Worm (Caenorhabditis elegans) whole organism, mixed stage, embryonic: ENCODE data around the gene F45D11.7.
"Not testable (repeated sequence)": the region's sequence is repeated elsewhere in the genome, so short reads cannot be mapped to it uniquely, and the experiment has no call there.

ENCODE experiments used
- elt-1 ChIP-seq: sonication (generic microtip); optimal IDR thresholded peaks from 2 replicates; lab custom pipeline; 2017; ENCODE audit warnings: missing genetic modification characterization, mild to moderate bottlenecking, missing compliant biosample characterization, antibody characterized with exemption, moderate library complexity, borderline replicate concordance; ENCODE audit not compliant: insufficient read depth
- flh-1 ChIP-seq: fragments of 200-800 bp; sonication (Bioruptor generic); optimal IDR thresholded peaks from 2 replicates; lab custom pipeline; 2018; ENCODE audit warnings: mild to moderate bottlenecking, missing genetic modification characterization, moderate library complexity, missing compliant biosample characterization
- lin-13 ChIP-seq: fragments of 150-350 bp; optimal IDR thresholded peaks from 2 replicates; lab custom pipeline; 2014; ENCODE audit warnings: missing biosample characterization, missing genetic modification characterization
- mls-2 ChIP-seq: sonication (generic microtip); optimal IDR thresholded peaks from 2 replicates; lab custom pipeline; 2016; ENCODE audit warnings: mild to moderate bottlenecking, missing genetic modification characterization, moderate library complexity, missing compliant biosample characterization
- nhr-237 ChIP-seq: fragments of 150-350 bp; optimal IDR thresholded peaks from 2 replicates; lab custom pipeline; 2014; ENCODE audit warnings: missing biosample characterization, missing genetic modification characterization
- nhr-28 ChIP-seq: fragments of 150-350 bp; optimal IDR thresholded peaks from 2 replicates; lab custom pipeline; 2014; ENCODE audit warnings: missing biosample characterization, missing genetic modification characterization

DNA sequence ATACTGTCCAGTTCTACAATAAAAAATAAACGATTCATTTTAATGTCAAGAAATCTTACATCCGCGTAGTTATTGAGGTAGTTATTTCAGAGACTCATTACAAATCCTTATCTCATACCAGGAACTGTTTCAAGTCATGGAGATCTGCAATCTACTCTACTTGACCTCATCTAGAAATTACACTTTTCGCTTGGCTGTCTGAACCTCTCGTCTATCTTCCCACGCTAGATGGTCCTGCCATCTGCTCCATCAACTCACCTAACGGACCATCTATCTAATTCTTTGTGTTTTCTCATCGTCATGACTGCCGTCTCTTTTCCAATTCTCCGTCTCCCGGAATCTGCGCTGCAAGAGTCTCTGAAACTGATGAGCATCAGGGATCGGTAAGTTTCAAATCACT, at the start of gene F45D11.7:
- not testable (repeated sequence) for TF ChIP-seq nhr-28 (tag; lab: Kevin White, UChicago); elt-1 (tag; lab: Kevin White, UChicago); nhr-237; lin-13 (tag; lab: Kevin White, UChicago); mls-2 (tag; lab: Kevin White, UChicago); flh-1 (GFP tag; lab: Kevin White, UChicago)
